Worm (Caenorhabditis elegans) whole organism, early embryonic: ENCODE measurements around the gene his-17.

Source experiments
- B0310.2 ChIP-seq: sonication (generic microtip); optimal IDR thresholded peaks from 2 replicates; lab custom pipeline; 2016; ENCODE audit warnings: mild to moderate bottlenecking, missing genetic modification characterization, missing compliant biosample characterization
- F13C5.2 ChIP-seq: sonication (generic microtip); optimal IDR thresholded peaks from 2 replicates; lab custom pipeline; 2017; ENCODE audit warnings: mild to moderate bottlenecking, missing genetic modification characterization, inconsistent platforms, missing compliant biosample characterization
- aly-1 ChIP-seq: sonication (generic microtip); optimal IDR thresholded peaks from 2 replicates; lab custom pipeline; 2016; ENCODE audit warnings: missing genetic modification characterization, missing compliant biosample characterization
- ama-1 ChIP-seq: fragments of 150-350 bp; optimal IDR thresholded peaks from 2 replicates; lab custom pipeline; 2014
- ceh-13 ChIP-seq: fragments of 200-800 bp; sonication (Bioruptor generic); optimal IDR thresholded peaks from 2 replicates; lab custom pipeline; 2018; ENCODE audit warnings: mild to moderate bottlenecking, missing genetic modification characterization, missing compliant biosample characterization
- ceh-36 ChIP-seq: sonication (generic microtip); optimal IDR thresholded peaks from 2 replicates; lab custom pipeline; 2016; ENCODE audit warnings: missing genetic modification characterization, inconsistent platforms, missing compliant biosample characterization
- ets-7 ChIP-seq: sonication (generic microtip); optimal IDR thresholded peaks from 2 replicates; lab custom pipeline; 2016; ENCODE audit warnings: missing genotype, missing genetic modification characterization, missing compliant biosample characterization
- flt-1 ChIP-seq: fragments of 200-800 bp; sonication (Bioruptor generic); IDR thresholded peaks from 2 replicates; pipeline ENCODE4 v1.3.6; 2022; ENCODE audit warnings: missing genetic modification characterization, missing compliant biosample characterization
- hmbx-1 ChIP-seq: sonication (generic microtip); optimal IDR thresholded peaks from 2 replicates; lab custom pipeline; 2016; ENCODE audit warnings: mild to moderate bottlenecking, missing genetic modification characterization, missing compliant biosample characterization
- hmg-4 ChIP-seq: fragments of 200-800 bp; sonication (Bioruptor generic); optimal IDR thresholded peaks from 2 replicates; lab custom pipeline; 2018; ENCODE audit warnings: mild to moderate bottlenecking, missing genetic modification characterization, missing compliant biosample characterization
- hnd-1 ChIP-seq: sonication (generic microtip); optimal IDR thresholded peaks from 2 replicates; lab custom pipeline; 2016; ENCODE audit warnings: missing genetic modification characterization, missing compliant biosample characterization
- pes-1 ChIP-seq: fragments of 200-800 bp; sonication (Bioruptor generic); IDR thresholded peaks from 2 replicates; pipeline ENCODE4 v1.3.6; 2022; ENCODE audit warnings: missing genetic modification reagents, missing genetic modification characterization, missing compliant biosample characterization
- scrt-1 ChIP-seq: fragments of 200-800 bp; sonication (Bioruptor generic); IDR thresholded peaks from 2 replicates; pipeline ENCODE4 v1.3.6; 2022; ENCODE audit warnings: missing genetic modification characterization, missing compliant biosample characterization
- sea-1 ChIP-seq: fragments of 200-800 bp; sonication (Bioruptor generic); conservative IDR thresholded peaks from 2 replicates; pipeline ENCODE4 v1.3.6; 2022; ENCODE audit warnings: missing genetic modification characterization, missing compliant biosample characterization
- tbx-11 ChIP-seq: fragments of 200-800 bp; sonication (Bioruptor generic); IDR thresholded peaks from 2 replicates; pipeline ENCODE4 v1.3.6; 2022; ENCODE audit warnings: missing genetic modification characterization, missing compliant biosample characterization
- tbx-37 ChIP-seq: fragments of 200-800 bp; sonication (Bioruptor generic); conservative IDR thresholded peaks from 2 replicates; pipeline ENCODE4 v1.3.6; 2022; ENCODE audit warnings: missing genetic modification reagents, missing genetic modification characterization, missing compliant biosample characterization
- tra-4 ChIP-seq: sonication (generic microtip); optimal IDR thresholded peaks from 2 replicates; lab custom pipeline; 2017; ENCODE audit warnings: missing genetic modification characterization, missing compliant biosample characterization

his-17 gene

DNA sequence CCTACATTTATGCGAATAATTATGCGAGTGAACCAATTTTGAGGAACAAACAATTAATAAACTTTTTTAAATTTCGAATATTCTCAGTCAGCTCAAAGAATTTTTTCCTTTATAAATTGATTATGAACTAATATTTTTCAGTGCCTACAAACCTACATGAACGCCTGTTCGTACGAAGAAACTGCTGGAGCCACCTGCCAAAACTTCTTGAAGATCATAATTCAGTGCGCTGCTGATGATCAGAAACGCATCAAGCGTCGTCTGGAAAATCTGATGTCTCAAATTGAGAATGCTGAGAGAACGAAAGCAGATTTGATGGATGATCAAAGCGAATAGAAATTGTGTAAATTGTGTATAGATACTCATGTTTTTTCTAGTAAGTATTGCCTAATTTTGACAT, 41.2 kb upstream of the his-17 start:
- TF ChIP-seq ceh-36 (tag; lab: Kevin White, UChicago) (no peak), hmg-4 (no peak), pes-1 (GFP tag; lab: Robert Waterston, UW) (no peak), hmbx-1 (tag; lab: Kevin White, UChicago) (no peak)

DNA sequence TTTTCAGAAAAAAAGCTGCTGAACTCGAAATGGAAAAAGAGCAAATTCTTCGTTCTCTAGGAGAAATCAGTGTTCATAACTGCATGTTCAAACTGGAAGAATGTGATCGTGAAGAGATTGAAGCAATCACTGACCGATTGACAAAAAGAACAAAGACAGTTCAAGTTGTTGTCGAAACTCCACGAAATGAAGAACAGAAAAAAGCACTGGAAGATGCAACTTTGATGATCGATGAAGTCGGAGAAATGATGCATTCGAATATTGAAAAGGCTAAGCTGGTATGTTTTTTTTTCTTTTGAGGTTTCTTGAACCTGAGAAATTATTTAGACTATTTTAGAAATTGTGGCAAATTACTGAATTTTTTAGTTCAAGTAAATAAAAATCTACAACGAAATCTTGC, 40.7 kb upstream of the his-17 start:
- TF ChIP-seq aly-1 (no peak), ets-7 (tag; lab: Kevin White, UChicago) (no peak), pes-1 (GFP tag; lab: Robert Waterston, UW) (no peak)

DNA sequence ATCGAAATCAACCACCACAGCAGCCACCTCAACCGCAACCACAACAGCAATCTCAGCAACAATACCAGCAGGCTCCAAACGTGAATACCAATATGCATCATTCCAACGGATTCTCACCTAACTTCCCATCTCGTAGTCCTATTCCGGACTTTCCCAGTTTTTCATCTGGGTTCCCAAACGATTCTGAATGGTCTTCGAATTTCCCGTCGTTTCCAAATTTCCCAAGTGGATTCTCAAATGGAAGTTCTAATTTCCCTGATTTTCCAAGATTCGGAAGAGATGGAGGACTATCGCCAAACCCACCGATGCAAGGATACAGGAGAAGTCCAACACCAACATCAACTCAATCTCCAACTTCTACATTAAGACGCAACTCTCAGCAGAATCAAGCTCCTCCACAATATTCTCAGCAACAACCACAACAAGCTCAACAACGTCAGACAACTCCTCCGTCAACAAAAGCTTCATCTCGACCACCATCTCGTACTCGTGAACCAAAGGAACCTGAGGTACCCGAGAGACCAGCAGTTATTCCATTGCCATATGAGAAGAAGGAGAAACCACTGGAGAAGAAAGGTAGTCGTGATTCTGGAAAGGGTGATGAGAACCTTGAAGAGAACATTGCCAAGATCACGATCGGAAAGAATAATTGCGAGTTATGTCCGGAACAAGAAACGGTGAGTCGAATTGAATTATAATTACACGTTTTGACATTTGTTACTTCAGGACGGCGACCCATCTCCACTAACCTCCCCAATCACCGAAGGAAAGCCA, 39.9 kb upstream of the his-17 start:
- no peak for TF ChIP-seq ceh-36 (tag; lab: Kevin White, UChicago)
- no peak for TF ChIP-seq B0310.2 (tag; lab: Kevin White, UChicago)
- TF ChIP-seq ama-1 (lab: Kevin White, UChicago) = no peak
- TF ChIP-seq F13C5.2 (tag; lab: Kevin White, UChicago) = no peak
- TF ChIP-seq ceh-13 (GFP tag; lab: Kevin White, UChicago) = no peak
- TF ChIP-seq tbx-37 (GFP tag; lab: Robert Waterston, UW) = no peak
- no peak for TF ChIP-seq tra-4
- TF ChIP-seq pes-1 (GFP tag; lab: Robert Waterston, UW) = no peak
- TF ChIP-seq scrt-1 (GFP tag; lab: Robert Waterston, UW) = no peak
- TF ChIP-seq hnd-1 (tag; lab: Kevin White, UChicago) = no peak
- TF ChIP-seq hmg-4 = no peak
- TF ChIP-seq aly-1 = no peak
- no peak for TF ChIP-seq tbx-11

DNA sequence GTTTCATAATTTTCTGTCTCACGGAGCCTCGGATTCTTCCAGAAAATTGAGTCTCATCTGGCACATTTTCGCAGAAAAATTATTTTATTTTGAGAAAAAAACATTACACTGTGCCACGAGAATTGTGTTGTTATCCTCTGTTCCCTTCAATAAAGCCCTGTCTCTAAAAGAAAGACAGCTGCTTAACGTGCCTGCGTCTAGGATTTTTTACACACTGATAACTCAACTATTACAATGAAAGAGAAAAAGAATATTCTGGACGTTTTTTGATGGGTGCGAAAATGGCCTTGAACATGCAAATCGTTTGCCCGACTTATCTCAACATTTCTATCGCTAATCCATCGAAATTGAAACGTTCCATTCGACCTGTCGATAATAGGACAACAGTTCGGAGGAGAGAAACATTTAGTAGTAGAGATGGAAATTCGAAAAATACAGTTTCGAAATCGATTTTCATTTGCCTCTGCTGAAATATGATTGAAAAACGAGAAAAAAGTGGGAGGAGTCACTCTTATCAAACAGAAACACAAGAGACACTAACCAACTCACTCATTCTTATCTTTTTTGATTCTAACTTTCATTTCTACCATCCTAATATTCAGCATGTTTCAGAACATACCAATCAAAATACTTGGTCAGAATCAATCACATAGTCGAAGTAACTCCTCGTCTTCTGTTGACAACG, 39.1 kb upstream of the his-17 start:
- TF ChIP-seq hmbx-1 (tag; lab: Kevin White, UChicago) (no peak), aly-1 (no peak), sea-1 (no peak), hmg-4 (no peak), scrt-1 (GFP tag; lab: Robert Waterston, UW) (no peak), tbx-37 (GFP tag; lab: Robert Waterston, UW) (no peak), ets-7 (tag; lab: Kevin White, UChicago) (no peak), tbx-11 (no peak), flt-1 (no peak), B0310.2 (tag; lab: Kevin White, UChicago) (no peak), ceh-13 (GFP tag; lab: Kevin White, UChicago) (no peak)

DNA sequence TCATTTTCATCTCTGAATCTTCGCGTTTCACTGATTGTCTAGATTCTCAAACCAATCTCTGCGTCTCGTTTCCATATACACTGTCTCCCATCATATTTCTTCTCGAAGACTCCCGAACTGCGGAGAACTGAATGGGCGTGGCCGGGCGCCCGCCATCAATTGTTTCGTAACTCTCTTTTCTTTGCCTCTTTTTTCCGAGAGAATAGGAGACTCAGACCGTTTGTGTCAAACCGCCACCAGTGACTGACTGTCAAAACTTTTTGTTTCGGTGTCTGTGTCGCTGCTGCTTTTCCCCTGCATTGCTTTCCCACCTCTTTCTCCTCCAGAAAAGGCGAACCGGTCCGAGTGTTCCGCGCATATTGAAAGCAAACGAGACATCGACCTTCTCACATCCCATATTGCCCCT, 38.4 kb upstream of the his-17 start, which contains the start of gene unc-23:
TSS of gene unc-23 (plus strand) at position 176 of the 406 bp plus-strand sequence.
- TF ChIP-seq tbx-11 (no peak), pes-1 (GFP tag; lab: Robert Waterston, UW) (no peak), aly-1 (no peak), tra-4 (no peak), ama-1 (lab: Kevin White, UChicago) (no peak), sea-1 (no peak), hmg-4 (no peak), F13C5.2 (tag; lab: Kevin White, UChicago) (no peak), B0310.2 (tag; lab: Kevin White, UChicago) (no peak), ceh-36 (tag; lab: Kevin White, UChicago) (no peak), hnd-1 (tag; lab: Kevin White, UChicago) (no peak), tbx-37 (GFP tag; lab: Robert Waterston, UW) (no peak), ceh-13 (GFP tag; lab: Kevin White, UChicago) (no peak), flt-1 (no peak), hmbx-1 (tag; lab: Kevin White, UChicago) (no peak), ets-7 (tag; lab: Kevin White, UChicago) (no peak)

DNA sequence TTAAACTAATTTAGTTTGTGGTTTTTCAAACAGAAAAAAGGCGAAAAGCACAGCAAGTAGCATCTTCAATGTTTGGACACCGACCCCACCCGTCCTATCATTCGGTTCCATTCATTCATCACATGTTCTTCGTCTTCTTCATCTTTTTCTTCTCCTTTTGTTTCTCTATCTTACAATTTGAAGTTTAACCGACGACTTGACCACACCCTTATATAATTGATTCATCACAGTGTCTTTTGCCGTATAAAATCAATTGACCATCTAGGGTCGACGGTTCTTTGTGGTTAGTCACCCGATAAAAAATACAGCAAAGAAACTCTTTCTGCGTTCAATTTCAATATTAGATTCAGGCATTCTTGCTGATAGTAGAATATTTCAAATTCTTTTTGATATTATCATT, 37.3 kb upstream of the his-17 start:
- TF ChIP-seq pes-1 (GFP tag; lab: Robert Waterston, UW) (no peak), tbx-37 (GFP tag; lab: Robert Waterston, UW) (no peak), scrt-1 (GFP tag; lab: Robert Waterston, UW) (no peak), tbx-11 (no peak), F13C5.2 (tag; lab: Kevin White, UChicago) (no peak), ceh-36 (tag; lab: Kevin White, UChicago) (no peak), hmbx-1 (tag; lab: Kevin White, UChicago) (no peak), aly-1 (no peak), sea-1 (no peak)

DNA sequence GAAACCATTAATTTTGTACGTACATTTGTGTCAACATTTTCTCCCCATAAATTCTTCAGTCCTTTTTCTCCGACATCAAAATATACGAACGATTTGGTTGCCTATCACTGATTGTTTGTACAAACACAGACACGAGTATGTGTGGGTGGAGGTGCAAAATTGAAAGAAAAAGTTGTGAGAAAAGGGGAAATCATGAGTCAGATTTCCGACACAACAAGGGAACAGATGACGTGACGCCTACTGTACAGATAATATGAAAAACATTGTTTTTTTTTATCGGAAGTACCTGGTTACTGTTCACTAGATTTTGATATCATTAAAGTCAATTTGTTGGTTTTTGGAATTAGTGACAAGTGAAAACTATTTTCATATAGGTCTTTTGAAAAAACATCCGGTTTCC, 36.5 kb upstream of the his-17 start:
- TF ChIP-seq ceh-36 (tag; lab: Kevin White, UChicago) (no peak), ceh-13 (GFP tag; lab: Kevin White, UChicago) (no peak), B0310.2 (tag; lab: Kevin White, UChicago) (no peak), hmg-4 (no peak), ama-1 (lab: Kevin White, UChicago) (no peak), aly-1 (no peak), scrt-1 (GFP tag; lab: Robert Waterston, UW) (no peak), F13C5.2 (tag; lab: Kevin White, UChicago) (no peak), hnd-1 (tag; lab: Kevin White, UChicago) (no peak), ets-7 (tag; lab: Kevin White, UChicago) (no peak), flt-1 (no peak)
